Worm (Caenorhabditis elegans) whole organism, L3 larva: ENCODE results near the gene alh-11.

Source experiments
- aly-2 ChIP-seq: fragments of 150-350 bp; optimal IDR thresholded peaks from 2 replicates; lab custom pipeline; 2014; ENCODE audit warnings: missing biosample characterization, missing genetic modification characterization
- mdl-1 ChIP-seq: fragments of 150-350 bp; optimal IDR thresholded peaks from 2 replicates; lab custom pipeline; 2014; ENCODE audit warnings: missing biosample characterization, missing genetic modification characterization
- nhr-12 ChIP-seq: fragments of 150-350 bp; optimal IDR thresholded peaks from 2 replicates; lab custom pipeline; 2014; ENCODE audit warnings: missing biosample characterization, missing genetic modification characterization
- nhr-23 ChIP-seq: fragments of 150-350 bp; optimal IDR thresholded peaks from 2 replicates; lab custom pipeline; 2014; ENCODE audit warnings: missing biosample characterization, missing genetic modification reagents, missing genetic modification characterization
- nhr-237 ChIP-seq: fragments of 150-350 bp; optimal IDR thresholded peaks from 2 replicates; lab custom pipeline; 2014; ENCODE audit warnings: missing biosample characterization, missing genetic modification characterization
- nhr-28 ChIP-seq: fragments of 150-350 bp; optimal IDR thresholded peaks from 2 replicates; lab custom pipeline; 2014; ENCODE audit warnings: missing biosample characterization, missing genetic modification characterization
- nhr-76 ChIP-seq: fragments of 150-350 bp; sonication (generic microtip); optimal IDR thresholded peaks from 5 replicates; lab custom pipeline; 2014; ENCODE audit warnings: missing biosample characterization, missing genetic modification characterization
- pha-4 ChIP-seq: fragments of 150-350 bp; optimal IDR thresholded peaks from 2 replicates; lab custom pipeline; 2014; ENCODE audit warnings: missing biosample characterization, missing genetic modification reagents, missing genetic modification characterization
- tbx-2 ChIP-seq: sonication (generic microtip); optimal IDR thresholded peaks from 2 replicates; lab custom pipeline; 2016; ENCODE audit warnings: mild to moderate bottlenecking, missing genetic modification characterization, missing compliant biosample characterization
- unc-62 ChIP-seq: fragments of 150-350 bp; sonication (generic microtip); optimal IDR thresholded peaks from 4 replicates; lab custom pipeline; 2014; ENCODE audit warnings: missing biosample characterization, missing genetic modification reagents, missing genetic modification characterization
- zag-1 ChIP-seq: fragments of 150-350 bp; optimal IDR thresholded peaks from 2 replicates; lab custom pipeline; 2014; ENCODE audit warnings: missing biosample characterization, missing genetic modification characterization
- ztf-11 ChIP-seq: fragments of 150-350 bp; optimal IDR thresholded peaks from 2 replicates; lab custom pipeline; 2014; ENCODE audit warnings: missing biosample characterization, missing genetic modification characterization

DNA sequence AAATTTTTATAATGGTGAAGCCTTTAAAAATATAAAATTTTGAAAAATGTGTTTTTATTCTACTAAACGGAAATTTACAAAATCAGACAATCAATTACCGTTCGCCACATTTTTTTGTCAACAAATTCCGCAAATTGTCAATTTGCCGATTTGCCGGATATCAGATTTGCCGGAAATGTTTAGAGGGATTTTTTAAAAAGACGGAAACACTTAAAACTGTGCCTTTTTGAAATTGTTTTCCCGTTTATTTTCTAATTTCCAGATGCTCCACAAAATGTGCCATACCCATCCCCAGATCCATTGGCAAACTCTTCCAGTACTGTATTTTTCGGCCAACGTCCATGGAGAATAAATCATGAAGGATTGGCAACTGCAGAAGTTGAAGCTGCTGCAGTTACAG, 18.8 kb upstream of the alh-11 start:
- TF ChIP-seq tbx-2 (tag; lab: Kevin White, UChicago) (no peak), zag-1 (tag; lab: Kevin White, UChicago) (no peak), nhr-23 (tag; lab: Kevin White, UChicago) (no peak), pha-4 (tag; lab: Kevin White, UChicago) (no peak), nhr-28 (tag; lab: Kevin White, UChicago) (no peak), unc-62 (GFP tag; lab: Kevin White, UChicago) (no peak), nhr-237 (tag; lab: Kevin White, UChicago) (no peak), mdl-1 (tag; lab: Kevin White, UChicago) (no peak), ztf-11 (no peak), nhr-76 (tag; lab: Kevin White, UChicago) (no peak), aly-2 (tag; lab: Kevin White, UChicago) (no peak), nhr-12 (tag; lab: Kevin White, UChicago) (no peak)
